Worm (Caenorhabditis elegans) whole organism, young adult: ENCODE data around the gene W06G6.10.

ENCODE experiments used
- F33H1.4 ChIP-seq: fragments of 200-800 bp; sonication (Bioruptor generic); IDR thresholded peaks from 2 replicates; pipeline ENCODE4 v1.3.6; 2022; ENCODE audit warnings: missing genetic modification reagents, missing genetic modification characterization, missing compliant biosample characterization
- ceh-91 ChIP-seq: fragments of 200-800 bp; sonication (Bioruptor generic); IDR thresholded peaks from 2 replicates; pipeline ENCODE4 v1.3.6; 2022; ENCODE audit warnings: missing genetic modification reagents, missing genetic modification characterization, missing compliant biosample characterization
- madf-6 ChIP-seq: fragments of 200-800 bp; sonication (Bioruptor generic); IDR thresholded peaks from 2 replicates; pipeline ENCODE4 v1.3.6; 2022; ENCODE audit warnings: missing genetic modification reagents, missing genetic modification characterization, missing compliant biosample characterization
- nhr-179 ChIP-seq: sonication (generic microtip); optimal IDR thresholded peaks from 2 replicates; lab custom pipeline; 2016; ENCODE audit warnings: mild to moderate bottlenecking, missing genetic modification characterization, missing compliant biosample characterization
- sea-2 ChIP-seq: fragments of 200-800 bp; sonication (Bioruptor generic); IDR thresholded peaks from 2 replicates; pipeline ENCODE4 v1.3.6; 2022; ENCODE audit warnings: missing genetic modification characterization, missing compliant biosample characterization
- snpc-4 ChIP-seq, 5 experiments: fragments of 150-350 bp in 1 of 5; sonication (generic microtip) in 4 of 5; optimal IDR thresholded peaks; 2 replicates each; lab custom pipeline; 2014 to 2018; ENCODE audit warnings: missing genetic modification characterization in 5 of 5, missing biosample characterization in 3 of 5, antibody characterized with exemption in 2 of 5, mild to moderate bottlenecking in 2 of 5, missing compliant biosample characterization in 2 of 5, missing genotype in 2 of 5, moderate library complexity in 2 of 5, missing genetic modification reagents in 1 of 5
- tlf-1 ChIP-seq: fragments of 200-800 bp; sonication (Bioruptor generic); optimal IDR thresholded peaks from 2 replicates; lab custom pipeline; 2018; ENCODE audit warnings: mild to moderate bottlenecking, missing genetic modification characterization, missing compliant biosample characterization
- unc-62 ChIP-seq: fragments of 150-350 bp; optimal IDR thresholded peaks from 2 replicates; lab custom pipeline; 2014; ENCODE audit warnings: missing biosample characterization, missing genetic modification reagents, missing genetic modification characterization

DNA sequence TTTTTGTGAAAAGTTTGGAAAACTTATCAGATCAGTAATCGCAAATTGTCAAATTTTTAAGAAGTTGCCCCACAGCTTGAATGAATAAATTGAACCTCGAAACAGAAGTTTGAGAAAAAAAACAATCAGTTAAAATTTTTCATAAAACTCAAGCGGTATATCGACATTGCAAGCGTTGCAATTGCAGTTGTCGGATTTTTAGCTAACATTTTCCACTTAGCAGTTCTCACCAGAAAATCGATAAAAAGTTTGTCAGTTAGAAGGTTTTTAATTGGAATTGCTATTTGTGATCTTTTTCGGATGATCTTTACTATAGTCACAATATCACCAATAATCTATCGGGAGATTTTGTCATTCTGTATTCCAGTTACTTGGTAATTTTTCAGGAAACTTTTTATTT is 38.7 kb upstream of the W06G6.10 start, which contains the start of gene srw-43:
- TF ChIP-seq ceh-91 (GFP tag; lab: Robert Waterston, UW) (no peak), snpc-4 (GFP tag; optimal IDR thresholded peaks at IDR 0.05; lab: Kevin White, UChicago) (no peak), snpc-4 (tag; optimal IDR thresholded peaks at IDR 0.05; lab: Kevin White, UChicago) (no peak), F33H1.4 (GFP tag; lab: Robert Waterston, UW) (no peak), sea-2 (GFP tag; lab: Robert Waterston, UW) (no peak), unc-62 (GFP tag; lab: Kevin White, UChicago) (no peak), madf-6 (GFP tag; lab: Robert Waterston, UW) (no peak), nhr-179 (tag; lab: Kevin White, UChicago) (no peak), tlf-1 (no peak)
